Fruit fly (Drosophila melanogaster): Measurements from ENCODE around the gene CG14551.
A peak's percentile ranks its signal among the peaks of the same experiment; 100 is the strongest.

- TF ChIP-seq CG11398 (GFP tag; optimal IDR thresholded peaks at IDR 0.05) (no peak), CG17912 (GFP tag; optimal IDR thresholded peaks at IDR 0.05) (no peak), E2f1 (GFP tag; IDR thresholded peaks at IDR 0.05) (no peak), kni (GFP tag; optimal IDR thresholded peaks at IDR 0.05) (no peak), pum (GFP tag; optimal IDR thresholded peaks at IDR 0.05) (no peak), Camta (GFP tag; optimal IDR thresholded peaks at IDR 0.05) (no peak), bsh (GFP tag; optimal IDR thresholded peaks at IDR 0.05) (peak in 1 of 2 experiments; percentile 46)
These were observed 41.7 kb upstream of the CG14551 start for dm6 chr3R:26104302-26105140.

Measured in whole organism, embryonic.